Fruit fly (Drosophila melanogaster): ENCODE data around the gene CG14086.

DNA sequence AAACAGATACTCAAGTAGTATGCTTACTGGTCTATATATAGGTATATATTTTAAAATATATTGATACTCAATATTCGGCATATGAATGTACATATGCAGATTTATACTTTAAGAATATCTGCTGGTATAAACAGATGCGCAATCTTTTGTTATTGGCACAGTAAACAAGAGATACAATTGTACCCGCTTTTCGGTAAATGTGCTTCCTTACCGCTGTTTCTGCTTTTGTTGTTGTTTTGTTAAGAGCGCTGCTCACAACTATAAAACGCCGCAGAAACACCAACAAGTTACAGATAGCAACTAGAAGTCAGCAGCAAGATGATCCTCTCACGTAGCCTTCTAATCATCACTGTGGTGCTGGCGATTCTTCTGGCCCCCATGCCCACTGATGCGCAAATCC is 9.8 kb upstream of the CG14086 start, which contains the start of gene CG45081:
- TF ChIP-seq N (GFP tag; optimal IDR thresholded peaks at IDR 0.05) (no peak), br (GFP tag; optimal IDR thresholded peaks at IDR 0.05) (no peak)

Data from whole organism, wandering third instar larva.